Worm (Caenorhabditis elegans): ENCODE data around the gene hse-5.
"Not testable (repeated sequence)": the region's sequence is repeated elsewhere in the genome, so short reads cannot be mapped to it uniquely, and the experiment has no call there.

- TF ChIP-seq tbx-2 (tag; optimal IDR thresholded peaks at IDR 0.05) (peak; percentile 61), nfya-1 (tag; optimal IDR thresholded peaks at IDR 0.05) (peak; percentile 26)
- TF ChIP-seq ama-1 (optimal IDR thresholded peaks at IDR 0.05); fkh-10 (GFP tag; optimal IDR thresholded peaks at IDR 0.05): not testable (repeated sequence)
These were observed 24.3 kb downstream of the hse-5 start for ce11 chrIII:4369381-4369809.

Measured in whole organism, late embryonic.